Worm (Caenorhabditis elegans): ENCODE measurements around the gene glb-3.

- TF ChIP-seq ztf-16 (tag; optimal IDR thresholded peaks at IDR 0.05) (no peak), fkh-10 (GFP tag; optimal IDR thresholded peaks at IDR 0.05) (no peak), npax-4 (tag; optimal IDR thresholded peaks at IDR 0.05) (no peak), unc-86 (tag; optimal IDR thresholded peaks at IDR 0.05) (no peak), nhr-11 (tag; optimal IDR thresholded peaks at IDR 0.05) (no peak), ceh-19 (GFP tag; optimal IDR thresholded peaks at IDR 0.05) (no peak), pha-2 (tag; optimal IDR thresholded peaks at IDR 0.05) (no peak)
These were observed 46.8 kb upstream of the glb-3 start, which contains the start of gene Y42A5A.1 for ce11 chrV:11087519-11087998.
